Fruit fly (Drosophila melanogaster): ENCODE measurements around the gene cad.

cad gene

dm6 chr2L:20826226-20826625, 55.7 kb downstream of the cad start:
- no peak for TF ChIP-seq insv (optimal IDR thresholded peaks at IDR 0.05)
- TF ChIP-seq Sin3A (optimal IDR thresholded peaks at IDR 0.05): no peak
- TF ChIP-seq ttk (optimal IDR thresholded peaks at IDR 0.05): no peak
- TF ChIP-seq h (optimal IDR thresholded peaks at IDR 0.05): no peak
- no peak for TF ChIP-seq Myc (optimal IDR thresholded peaks at IDR 0.05)
- TF ChIP-seq psq (optimal IDR thresholded peaks at IDR 0.05): no peak

- TF ChIP-seq Myc (optimal IDR thresholded peaks at IDR 0.05) (no peak), psq (optimal IDR thresholded peaks at IDR 0.05) (no peak), insv (optimal IDR thresholded peaks at IDR 0.05) (no peak), ttk (optimal IDR thresholded peaks at IDR 0.05) (no peak), h (optimal IDR thresholded peaks at IDR 0.05) (no peak), Sin3A (optimal IDR thresholded peaks at IDR 0.05) (no peak)
Measured at dm6 chr2L:20827045-20827444, 56.5 kb downstream of the cad start.

dm6 chr2L:20828701-20829100, 58.2 kb downstream of the cad start:
- no peak for TF ChIP-seq insv (optimal IDR thresholded peaks at IDR 0.05)
- no peak for TF ChIP-seq psq (optimal IDR thresholded peaks at IDR 0.05)
- TF ChIP-seq ttk (optimal IDR thresholded peaks at IDR 0.05): no peak
- no peak for TF ChIP-seq h (optimal IDR thresholded peaks at IDR 0.05)
- TF ChIP-seq Myc (optimal IDR thresholded peaks at IDR 0.05): no peak

dm6 chr2L:20829309-20829708, 58.8 kb downstream of the cad start, which contains the start of gene CG31673:
TSS of gene CG31673 (plus strand) at chr2L:20829609.
- TF ChIP-seq insv (optimal IDR thresholded peaks at IDR 0.05) (no peak), psq (optimal IDR thresholded peaks at IDR 0.05) (no peak), ttk (optimal IDR thresholded peaks at IDR 0.05) (no peak), Sin3A (optimal IDR thresholded peaks at IDR 0.05) (no peak)

- TF ChIP-seq psq (optimal IDR thresholded peaks at IDR 0.05) (no peak), insv (optimal IDR thresholded peaks at IDR 0.05) (no peak), h (optimal IDR thresholded peaks at IDR 0.05) (no peak), ttk (optimal IDR thresholded peaks at IDR 0.05) (no peak), Myc (optimal IDR thresholded peaks at IDR 0.05) (no peak), Sin3A (optimal IDR thresholded peaks at IDR 0.05) (no peak)
Measured at dm6 chr2L:20829755-20830396, 59.3 kb downstream of the cad start.

dm6 chr2L:20831060-20831459, 60.5 kb downstream of the cad start, which contains the start of gene CG31674:
TSS of gene CG31674 (plus strand) at chr2L:20831262.
- TF ChIP-seq Myc (optimal IDR thresholded peaks at IDR 0.05): no peak
- no peak for TF ChIP-seq insv (optimal IDR thresholded peaks at IDR 0.05)
- no peak for TF ChIP-seq psq (optimal IDR thresholded peaks at IDR 0.05)
- no peak for TF ChIP-seq h (optimal IDR thresholded peaks at IDR 0.05)
- no peak for TF ChIP-seq Sin3A (optimal IDR thresholded peaks at IDR 0.05)
- no peak for TF ChIP-seq ttk (optimal IDR thresholded peaks at IDR 0.05)

All from Kc167 (cell line).